Worm (Caenorhabditis elegans): Measurements from ENCODE around the gene col-113.

ce11 chrIV:7186756-7187155 lies 34.4 kb upstream of the col-113 start, which contains the start of gene str-249:
- no peak for TF ChIP-seq nhr-10 (tag; optimal IDR thresholded peaks at IDR 0.05)
- TF ChIP-seq nhr-76 (tag; optimal IDR thresholded peaks at IDR 0.05) = no peak
- no peak for TF ChIP-seq lsy-2 (tag; optimal IDR thresholded peaks at IDR 0.05)
- no peak for TF ChIP-seq sdz-12 (GFP tag; optimal IDR thresholded peaks at IDR 0.05)
- TF ChIP-seq saeg-2 (GFP tag; IDR thresholded peaks at IDR 0.05) = no peak
- no peak for TF ChIP-seq lin-1 (GFP tag; IDR thresholded peaks at IDR 0.05)
- no peak for TF ChIP-seq ces-1 (GFP tag; optimal IDR thresholded peaks at IDR 0.05)
- TF ChIP-seq hlh-30 (tag; optimal IDR thresholded peaks at IDR 0.05; ENCODE audit: insufficient read depth) = no peak
- TF ChIP-seq F49E8.2 (tag; optimal IDR thresholded peaks at IDR 0.05; ENCODE audit: borderline replicate concordance) = no peak

All from whole organism, L4 larva.